Worm (Caenorhabditis elegans) whole organism, early embryonic: ENCODE data around the gene decr-1.3.

Experiments used
- B0310.2 ChIP-seq: sonication (generic microtip); optimal IDR thresholded peaks from 2 replicates; lab custom pipeline; 2016; ENCODE audit warnings: mild to moderate bottlenecking, missing genetic modification characterization, missing compliant biosample characterization
- F13C5.2 ChIP-seq: sonication (generic microtip); optimal IDR thresholded peaks from 2 replicates; lab custom pipeline; 2017; ENCODE audit warnings: mild to moderate bottlenecking, missing genetic modification characterization, inconsistent platforms, missing compliant biosample characterization
- aly-1 ChIP-seq: sonication (generic microtip); optimal IDR thresholded peaks from 2 replicates; lab custom pipeline; 2016; ENCODE audit warnings: missing genetic modification characterization, missing compliant biosample characterization
- ama-1 ChIP-seq: fragments of 150-350 bp; optimal IDR thresholded peaks from 2 replicates; lab custom pipeline; 2014
- ceh-13 ChIP-seq: fragments of 200-800 bp; sonication (Bioruptor generic); optimal IDR thresholded peaks from 2 replicates; lab custom pipeline; 2018; ENCODE audit warnings: mild to moderate bottlenecking, missing genetic modification characterization, missing compliant biosample characterization
- ceh-36 ChIP-seq: sonication (generic microtip); optimal IDR thresholded peaks from 2 replicates; lab custom pipeline; 2016; ENCODE audit warnings: missing genetic modification characterization, inconsistent platforms, missing compliant biosample characterization
- ets-7 ChIP-seq: sonication (generic microtip); optimal IDR thresholded peaks from 2 replicates; lab custom pipeline; 2016; ENCODE audit warnings: missing genotype, missing genetic modification characterization, missing compliant biosample characterization
- flt-1 ChIP-seq: fragments of 200-800 bp; sonication (Bioruptor generic); IDR thresholded peaks from 2 replicates; pipeline ENCODE4 v1.3.6; 2022; ENCODE audit warnings: missing genetic modification characterization, missing compliant biosample characterization
- hmbx-1 ChIP-seq: sonication (generic microtip); optimal IDR thresholded peaks from 2 replicates; lab custom pipeline; 2016; ENCODE audit warnings: mild to moderate bottlenecking, missing genetic modification characterization, missing compliant biosample characterization
- hmg-4 ChIP-seq: fragments of 200-800 bp; sonication (Bioruptor generic); optimal IDR thresholded peaks from 2 replicates; lab custom pipeline; 2018; ENCODE audit warnings: mild to moderate bottlenecking, missing genetic modification characterization, missing compliant biosample characterization
- hnd-1 ChIP-seq: sonication (generic microtip); optimal IDR thresholded peaks from 2 replicates; lab custom pipeline; 2016; ENCODE audit warnings: missing genetic modification characterization, missing compliant biosample characterization
- pes-1 ChIP-seq: fragments of 200-800 bp; sonication (Bioruptor generic); IDR thresholded peaks from 2 replicates; pipeline ENCODE4 v1.3.6; 2022; ENCODE audit warnings: missing genetic modification reagents, missing genetic modification characterization, missing compliant biosample characterization
- scrt-1 ChIP-seq: fragments of 200-800 bp; sonication (Bioruptor generic); IDR thresholded peaks from 2 replicates; pipeline ENCODE4 v1.3.6; 2022; ENCODE audit warnings: missing genetic modification characterization, missing compliant biosample characterization
- sea-1 ChIP-seq: fragments of 200-800 bp; sonication (Bioruptor generic); conservative IDR thresholded peaks from 2 replicates; pipeline ENCODE4 v1.3.6; 2022; ENCODE audit warnings: missing genetic modification characterization, missing compliant biosample characterization
- tbx-11 ChIP-seq: fragments of 200-800 bp; sonication (Bioruptor generic); IDR thresholded peaks from 2 replicates; pipeline ENCODE4 v1.3.6; 2022; ENCODE audit warnings: missing genetic modification characterization, missing compliant biosample characterization
- tbx-37 ChIP-seq: fragments of 200-800 bp; sonication (Bioruptor generic); conservative IDR thresholded peaks from 2 replicates; pipeline ENCODE4 v1.3.6; 2022; ENCODE audit warnings: missing genetic modification reagents, missing genetic modification characterization, missing compliant biosample characterization
- tra-4 ChIP-seq: sonication (generic microtip); optimal IDR thresholded peaks from 2 replicates; lab custom pipeline; 2017; ENCODE audit warnings: missing genetic modification characterization, missing compliant biosample characterization

Gene decr-1.3

DNA sequence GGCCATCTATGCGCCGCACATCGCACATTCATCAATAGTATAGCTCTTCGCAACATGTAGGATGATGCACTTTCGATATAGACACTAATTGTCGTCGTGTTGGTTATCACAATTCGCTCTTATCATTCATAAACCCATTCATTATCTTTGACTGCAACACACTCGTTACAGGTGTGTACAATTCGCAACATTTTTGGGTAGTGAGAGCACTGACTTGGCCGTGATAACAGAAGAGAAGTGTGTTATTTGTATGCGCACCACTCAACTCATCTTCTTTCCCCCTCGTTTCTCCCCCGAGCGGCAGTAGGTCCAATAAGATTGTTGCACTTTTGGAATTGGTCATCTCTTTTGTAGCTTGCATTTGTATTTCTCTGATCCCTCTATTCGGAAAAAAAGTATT is 46.1 kb downstream of the decr-1.3 start:
- TF ChIP-seq hnd-1 (no peak), tbx-37 (GFP tag; lab: Robert Waterston, UW) (no peak), pes-1 (no peak)

DNA sequence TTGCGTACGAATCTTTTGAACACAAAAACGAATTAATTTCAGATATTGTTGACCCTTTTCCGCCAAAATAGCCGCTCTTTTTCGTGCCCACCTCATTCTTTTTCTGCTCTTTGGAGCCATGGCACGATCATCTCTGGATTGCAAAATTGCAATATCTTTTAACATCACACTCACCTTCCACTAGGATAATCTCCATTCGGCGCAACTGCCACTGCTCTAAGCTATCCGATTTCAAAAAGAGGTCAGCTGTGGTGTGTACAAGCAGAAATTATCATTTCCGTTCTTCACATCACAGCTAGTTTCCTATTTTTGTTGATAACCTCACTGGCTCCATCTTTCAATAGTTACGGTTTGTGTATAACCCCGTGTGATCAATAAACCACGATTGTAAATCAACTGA is 46.7 kb downstream of the decr-1.3 start:
- TF ChIP-seq hnd-1 (no peak), hmbx-1 (no peak), ceh-13 (no peak), aly-1 (no peak), ceh-36 (no peak), ets-7 (tag; lab: Kevin White, UChicago) (no peak), F13C5.2 (tag; lab: Kevin White, UChicago) (no peak), tra-4 (tag; lab: Kevin White, UChicago) (no peak), hmg-4 (GFP tag; lab: Kevin White, UChicago) (no peak), tbx-11 (GFP tag; lab: Robert Waterston, UW) (no peak), B0310.2 (tag; lab: Kevin White, UChicago) (no peak), pes-1 (no peak), sea-1 (GFP tag; lab: Robert Waterston, UW) (no peak), tbx-37 (GFP tag; lab: Robert Waterston, UW) (no peak)

DNA sequence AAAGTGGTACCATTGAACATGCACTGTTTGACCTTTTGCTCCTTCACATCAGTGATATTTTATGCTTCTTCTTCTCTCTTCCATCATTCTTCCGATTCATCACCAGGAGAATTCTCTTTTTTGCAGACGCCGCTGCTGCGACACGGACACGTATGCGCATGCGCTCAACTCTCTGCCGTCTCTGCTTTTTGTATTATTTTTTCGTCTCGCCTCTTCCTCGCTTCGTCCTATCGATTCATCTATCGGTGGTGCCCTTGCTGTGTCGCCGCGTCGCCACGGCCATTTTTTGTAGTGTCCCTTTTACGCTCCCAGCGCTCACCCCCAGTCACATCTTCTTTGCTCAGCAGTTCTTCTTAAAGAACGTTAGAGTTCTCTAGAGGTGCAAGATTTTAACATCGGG is 47.2 kb downstream of the decr-1.3 start:
- TF ChIP-seq hmg-4 (GFP tag; lab: Kevin White, UChicago) (peak; percentile 21), pes-1 (peak; percentile 41; the same call in 1 of the 2 replicates), tbx-11 (GFP tag; lab: Robert Waterston, UW) (no peak)

DNA sequence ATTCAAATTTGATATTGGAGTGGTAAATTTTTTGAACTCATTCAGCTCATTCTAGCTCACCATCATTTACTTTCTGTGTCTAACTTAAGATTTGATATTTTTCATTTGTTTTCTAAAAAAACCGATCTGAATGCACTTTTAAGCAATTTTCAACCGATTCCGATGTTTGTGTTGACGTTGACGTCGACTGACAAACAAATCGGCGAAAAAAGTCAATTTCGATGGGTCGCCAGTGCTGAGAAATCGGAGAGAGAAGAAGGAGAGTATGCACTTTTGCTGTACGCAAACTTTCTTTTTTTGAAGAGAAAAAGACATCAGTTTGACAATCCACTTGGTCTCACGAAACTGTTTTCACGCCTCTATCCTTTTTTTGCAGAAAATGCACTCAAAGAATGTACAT is 47.9 kb downstream of the decr-1.3 start:
- TF ChIP-seq F13C5.2 (tag; lab: Kevin White, UChicago) (no peak), hmg-4 (GFP tag; lab: Kevin White, UChicago) (no peak), ama-1 (lab: Kevin White, UChicago) (no peak), tbx-11 (GFP tag; lab: Robert Waterston, UW) (no peak), B0310.2 (tag; lab: Kevin White, UChicago) (no peak), aly-1 (no peak)

DNA sequence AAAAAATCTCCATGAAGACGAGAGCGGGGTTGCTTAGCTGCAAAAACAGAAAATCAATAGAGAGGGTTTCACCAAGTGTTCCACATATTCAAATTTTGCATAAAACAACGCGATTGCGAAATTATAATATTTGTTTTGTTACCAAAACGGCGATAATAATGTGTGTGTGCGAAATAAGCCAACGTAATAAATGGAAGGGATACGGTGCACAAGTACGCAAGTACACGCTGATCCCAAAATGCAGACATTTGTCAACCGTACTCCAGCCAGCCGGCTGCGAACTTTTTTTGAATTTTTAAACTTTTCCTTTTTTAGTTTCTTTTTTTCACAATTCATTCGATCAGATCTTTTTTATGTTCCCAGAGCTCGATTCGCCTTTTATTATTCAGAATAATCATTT is 48.5 kb downstream of the decr-1.3 start, which contains the start of gene ire-1:
TSS of gene ire-1 (minus strand) at position 44 of the 400 bp plus-strand sequence.
- TF ChIP-seq tbx-37 (GFP tag; lab: Robert Waterston, UW), result no peak
- no peak for TF ChIP-seq aly-1
- no peak for TF ChIP-seq tbx-11 (GFP tag; lab: Robert Waterston, UW)
- no peak for TF ChIP-seq hmbx-1
- no peak for TF ChIP-seq F13C5.2 (tag; lab: Kevin White, UChicago)
- no peak for TF ChIP-seq tra-4 (tag; lab: Kevin White, UChicago)
- TF ChIP-seq flt-1 (GFP tag; lab: Robert Waterston, UW), result no peak
- no peak for TF ChIP-seq ets-7 (tag; lab: Kevin White, UChicago)
- TF ChIP-seq B0310.2 (tag; lab: Kevin White, UChicago), result no peak
- TF ChIP-seq ama-1 (lab: Kevin White, UChicago), result no peak
- no peak for TF ChIP-seq ceh-13
- TF ChIP-seq ceh-36, result no peak
- no peak for TF ChIP-seq pes-1
- no peak for TF ChIP-seq hmg-4 (GFP tag; lab: Kevin White, UChicago)
- TF ChIP-seq hnd-1, result no peak
- TF ChIP-seq scrt-1, result no peak
- no peak for TF ChIP-seq sea-1 (GFP tag; lab: Robert Waterston, UW)
